Worm (Caenorhabditis elegans): ENCODE results near the gene F59B2.8.

The F59B2.8 gene

ce11 chrIII:8978512-8979352, 31.3 kb downstream of the F59B2.8 start:
- TF ChIP-seq madf-5 (GFP tag; IDR thresholded peaks at IDR 0.05) (no peak), snpc-4 (tag; optimal IDR thresholded peaks at IDR 0.05) (no peak), hlh-30 (tag; optimal IDR thresholded peaks at IDR 0.05; ENCODE audit: insufficient read depth) (peak; percentile 29), unc-39 (tag; optimal IDR thresholded peaks at IDR 0.05) (no peak), T26A8.4 (GFP tag; IDR thresholded peaks at IDR 0.05) (no peak), T20F7.1 (GFP tag; optimal IDR thresholded peaks at IDR 0.05) (no peak), pha-4 (GFP tag; IDR thresholded peaks at IDR 0.05) (no peak), pha-4 (tag; optimal IDR thresholded peaks at IDR 0.05) (no peak), ZK337.2 (GFP tag; IDR thresholded peaks at IDR 0.05) (no peak), dmd-9 (GFP tag; IDR thresholded peaks at IDR 0.05) (peak; percentile 27; the same call in 1 of the 2 replicates), gei-8 (GFP tag; optimal IDR thresholded peaks at IDR 0.05) (no peak), Y75B8A.6 (GFP tag; IDR thresholded peaks at IDR 0.05) (0 out of 2 replicates have a peak, but pooled peaks have one; percentile 2), lim-7 (GFP tag; IDR thresholded peaks at IDR 0.05) (0 out of 2 replicates have a peak, but pooled peaks have one; percentile 5), duxl-1 (tag; optimal IDR thresholded peaks at IDR 0.05; ENCODE audit: poor library complexity) (peak; percentile 23), zfp-3 (GFP tag; conservative IDR thresholded peaks at IDR 0.05) (no peak), nhr-102 (tag; optimal IDR thresholded peaks at IDR 0.05) (no peak), ztf-11 (tag; optimal IDR thresholded peaks at IDR 0.05) (no peak), daf-16 (GFP tag; optimal IDR thresholded peaks at IDR 0.05) (no peak), daf-16 (tag; optimal IDR thresholded peaks at IDR 0.05) (no peak), zip-11 (GFP tag; IDR thresholded peaks at IDR 0.05) (no peak), mdl-1 (tag; optimal IDR thresholded peaks at IDR 0.05) (no peak), pqm-1 (tag; optimal IDR thresholded peaks at IDR 0.05) (no peak), F49E8.2 (tag; optimal IDR thresholded peaks at IDR 0.05; ENCODE audit: borderline replicate concordance) (no peak), zfp-2 (tag; optimal IDR thresholded peaks at IDR 0.05) (no peak), F10B5.3 (tag; optimal IDR thresholded peaks at IDR 0.05) (no peak), unc-62 (GFP tag; optimal IDR thresholded peaks at IDR 0.05 in 1 of 2) (peak in 1 of 2 experiments; percentile 82), unc-62 (tag; optimal IDR thresholded peaks at IDR 0.05) (no peak), attf-4 (tag; optimal IDR thresholded peaks at IDR 0.05) (no peak), F37D6.2 (tag; optimal IDR thresholded peaks at IDR 0.05) (no peak), spr-1 (tag; optimal IDR thresholded peaks at IDR 0.05) (no peak), mxl-3 (GFP tag; optimal IDR thresholded peaks at IDR 0.05) (no peak), lsy-2 (tag; optimal IDR thresholded peaks at IDR 0.05) (peak in 1 of 2 experiments; percentile 32), lir-3 (tag; optimal IDR thresholded peaks at IDR 0.05) (no peak), dve-1 (tag; optimal IDR thresholded peaks at IDR 0.05; ENCODE audit: insufficient read depth) (peak; percentile 32), mdt-29 (GFP tag; IDR thresholded peaks at IDR 0.05) (0 out of 2 replicates have a peak, but pooled peaks have one; percentile 36), dmd-6 (GFP tag; IDR thresholded peaks at IDR 0.05) (0 out of 2 replicates have a peak, but pooled peaks have one; percentile 26), hmg-1.1 (GFP tag; IDR thresholded peaks at IDR 0.05) (0 out of 2 replicates have a peak, but pooled peaks have one; percentile 35), nhr-11 (tag; optimal IDR thresholded peaks at IDR 0.05) (no peak), nhr-6 (tag; optimal IDR thresholded peaks at IDR 0.05) (no peak), Y105C5A.15 (GFP tag; IDR thresholded peaks at IDR 0.05) (no peak), snpc-1.2 (GFP tag; IDR thresholded peaks at IDR 0.05) (no peak), hlh-11 (tag; optimal IDR thresholded peaks at IDR 0.05) (peak; percentile 29), saeg-2 (GFP tag; IDR thresholded peaks at IDR 0.05) (peak; percentile 53; the same call in 1 of the 2 replicates), lin-1 (GFP tag; IDR thresholded peaks at IDR 0.05) (no peak), spr-3 (GFP tag; optimal IDR thresholded peaks at IDR 0.05) (peak; percentile 19), ceh-20 (GFP tag; IDR thresholded peaks at IDR 0.05) (0 out of 2 replicates have a peak, but pooled peaks have one; percentile 28), aha-1 (tag) (peak; percentile 58)
